Fruit fly (Drosophila melanogaster): ENCODE results near the gene CG10413.

- no peak for TF ChIP-seq ss (GFP tag; optimal IDR thresholded peaks at IDR 0.05)
- TF ChIP-seq Blimp-1 (GFP tag; optimal IDR thresholded peaks at IDR 0.05): no peak
- peak; percentile 12 for TF ChIP-seq net (GFP tag; optimal IDR thresholded peaks at IDR 0.05)
Measured at dm6 chr2L:18554205-18554604, 50.8 kb downstream of the CG10413 start.

Measured in whole organism, prepupa.